Worm (Caenorhabditis elegans): ENCODE measurements around the gene cyp-34A8.

DNA sequence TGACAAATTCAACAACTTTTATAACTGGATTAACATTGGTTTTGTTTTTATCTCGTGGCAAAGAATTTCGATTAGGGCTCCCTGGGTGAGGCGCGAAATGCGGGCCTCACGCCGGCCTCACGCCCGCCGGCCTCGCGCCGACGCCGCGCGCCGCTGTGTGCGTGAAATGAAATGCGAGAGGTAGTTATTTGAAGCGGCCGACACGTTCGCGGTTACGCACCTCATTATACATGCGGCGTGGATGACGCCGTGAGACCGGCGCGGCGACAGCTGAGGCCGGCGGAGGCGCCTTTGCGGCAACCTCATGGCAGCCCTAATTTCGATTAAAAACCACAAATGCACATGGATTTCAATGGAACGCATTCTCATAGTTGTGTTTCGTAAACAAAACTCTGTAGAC is 40.1 kb downstream of the cyp-34A8 start:
- TF ChIP-seq dao-5 (tag; optimal IDR thresholded peaks at IDR 0.05) (no peak), him-1 (tag; optimal IDR thresholded peaks at IDR 0.05) (no peak), W03F9.2 (tag; optimal IDR thresholded peaks at IDR 0.05) (no peak)

All from whole organism, L4/young adult.